Fruit fly (Drosophila melanogaster) whole organism, embryonic: ENCODE results near the gene CG10089.

ENCODE experiments used
- B-H2 ChIP-seq: fragments of 200-800 bp; sonication (Bioruptor generic); optimal IDR thresholded peaks from 2 replicates; lab custom pipeline; 2018; ENCODE audit warnings: missing biosample characterization, mild to moderate bottlenecking, missing genetic modification characterization
- Blimp-1 ChIP-seq: fragments of 200-800 bp; sonication (Bioruptor generic); optimal IDR thresholded peaks from 3 replicates; lab custom pipeline; 2018; ENCODE audit warnings: missing biosample characterization, missing genetic modification characterization, mild to moderate bottlenecking, moderate library complexity, missing genetic modification reagents
- CG11504 ChIP-seq: fragments of 200-800 bp; sonication (Bioruptor generic); optimal IDR thresholded peaks from 3 replicates; lab custom pipeline; 2019; ENCODE audit warnings: missing biosample characterization, mild to moderate bottlenecking, missing genetic modification characterization, moderate library complexity
- CG6683 ChIP-seq: fragments of 200-800 bp; sonication (Bioruptor generic); optimal IDR thresholded peaks from 2 replicates; lab custom pipeline; 2017; ENCODE audit warnings: missing biosample characterization, mild to moderate bottlenecking, missing genetic modification characterization, missing genetic modification reagents
- CG7786 ChIP-seq: fragments of 200-800 bp; sonication (Bioruptor generic); optimal IDR thresholded peaks from 2 replicates; lab custom pipeline; 2016; ENCODE audit warnings: missing biosample characterization, missing genetic modification characterization
- Ets65A ChIP-seq: fragments of 200-800 bp; sonication (Bioruptor generic); peaks from one replicate; lab custom pipeline; 2016; ENCODE audit warnings: missing biosample characterization, missing genetic modification characterization
- HHEX ChIP-seq: fragments of 200-800 bp; sonication (Bioruptor generic); optimal IDR thresholded peaks from 3 replicates; lab custom pipeline; 2017; ENCODE audit warnings: missing biosample characterization, mild to moderate bottlenecking, missing genetic modification characterization, missing genetic modification reagents
- Hr51 ChIP-seq, 2 experiments: fragments of 200-800 bp; sonication (Bioruptor generic); optimal IDR thresholded peaks; 2 replicates in 1 of 2; 3 replicates in 1 of 2; lab custom pipeline; 2016 to 2018; ENCODE audit warnings: missing biosample characterization in 2 of 2, missing genetic modification characterization in 2 of 2, mild to moderate bottlenecking in 1 of 2, moderate library complexity in 1 of 2
- sug ChIP-seq: fragments of 200-800 bp; optimal IDR thresholded peaks from 2 replicates; lab custom pipeline; 2019; ENCODE audit warnings: missing biosample characterization, mild to moderate bottlenecking, missing genetic modification characterization, moderate library complexity
- yki ChIP-seq: fragments of >200 bp; optimal IDR thresholded peaks from 3 replicates; lab custom pipeline; 2018

DNA sequence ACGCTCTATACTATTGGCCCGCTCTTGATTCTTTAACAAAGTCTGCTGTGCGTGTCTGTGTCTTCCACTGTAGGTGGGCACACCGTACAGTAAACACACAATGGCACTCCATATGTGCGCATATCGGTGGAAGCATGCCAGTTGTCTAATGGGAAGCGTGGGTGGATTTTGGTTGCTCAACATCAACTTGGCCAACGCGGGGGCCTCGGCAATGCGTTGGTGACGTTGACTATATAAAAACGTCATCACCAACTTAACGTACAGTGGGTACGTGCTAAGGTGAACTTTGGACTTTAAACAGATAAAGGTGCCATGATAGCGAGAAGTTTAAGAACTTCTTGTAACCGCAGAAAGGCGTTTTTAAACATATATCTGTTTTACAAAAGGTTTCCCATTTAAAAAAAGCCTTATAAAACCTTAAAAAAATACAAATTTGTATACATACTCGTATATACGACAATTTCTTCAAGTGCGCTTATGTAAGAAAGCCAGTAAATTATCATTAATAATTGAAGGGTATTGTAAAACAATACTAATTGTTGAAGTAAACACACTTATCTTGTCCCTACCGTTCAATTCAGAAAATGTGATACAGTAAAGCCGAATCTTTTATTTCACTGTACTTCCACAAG is 5.1 kb upstream of the CG10089 start:
- TF ChIP-seq CG6683 (no peak), sug (tag; lab: Kevin White, UChicago) (peak; percentile 15), yki (lab: Kevin White, UChicago) (no peak), CG7786 (peak; percentile 63), HHEX (GFP tag; lab: Kevin White, UChicago) (peak; percentile 53), Ets65A (peak; percentile 39), Blimp-1 (peak; percentile 14), Hr51 (GFP tag; optimal IDR thresholded peaks at IDR 0.05; lab: Kevin White, UChicago) (peak in 1 of 2 experiments; percentile 69), B-H2 (GFP tag; lab: Kevin White, UChicago) (peak; percentile 15), CG11504 (tag; lab: Kevin White, UChicago) (peak; percentile 75)
